Fruit fly (Drosophila melanogaster): ENCODE data around the gene Fum1.

- TF ChIP-seq CG34367 (tag; optimal IDR thresholded peaks at IDR 0.05) = no peak
- TF ChIP-seq CG14655 (GFP tag; optimal IDR thresholded peaks at IDR 0.05) = no peak
- no peak for TF ChIP-seq Pif1A (GFP tag; optimal IDR thresholded peaks at IDR 0.05)
- TF ChIP-seq CG8301 (tag; optimal IDR thresholded peaks at IDR 0.05) = no peak
- no peak for TF ChIP-seq Pif1B (GFP tag; optimal IDR thresholded peaks at IDR 0.05)
- no peak for TF ChIP-seq fd96Ca (GFP tag; IDR thresholded peaks at IDR 0.05)
- no peak for TF ChIP-seq CG13204 (GFP tag; optimal IDR thresholded peaks at IDR 0.05)
- no peak for TF ChIP-seq gl (tag; optimal IDR thresholded peaks at IDR 0.05)
- peak; percentile 78 for TF ChIP-seq EcR (GFP tag; optimal IDR thresholded peaks at IDR 0.05)
- TF ChIP-seq CG8159 (tag; optimal IDR thresholded peaks at IDR 0.05) = no peak
Measured at dm6 chrX:6706570-6707306, 28.5 kb downstream of the Fum1 start.

All from whole organism, pupa.